Comparison of ENCODE assay signal across 1 worm cellular context in genomic region chrX:12185847-12186559, ce11.
TF ChIP-seq lines count a peak whose summit lies in the region.

No protein-coding gene starts in this region.

TF ChIP-seq in whole organism, L4 larva, 104 proteins besides CTCF, POLR2A, EP300 and RAD21 (continued from another document):
- TF ChIP-seq hlh-30 (tag; optimal IDR thresholded peaks at IDR 0.05; lab: Kevin White, UChicago; ENCODE audit: insufficient read depth), result peak; percentile 76
- TF ChIP-seq daf-12 (tag; optimal IDR thresholded peaks at IDR 0.05; lab: Kevin White, UChicago), result no peak
- peak; percentile 75 for TF ChIP-seq nhr-48 (tag; optimal IDR thresholded peaks at IDR 0.05; lab: Kevin White, UChicago)
- peak; percentile 1 for TF ChIP-seq aha-1 (tag; lab: Kevin White, UChicago)
- no peak for TF ChIP-seq ceh-32 (tag; optimal IDR thresholded peaks at IDR 0.05; lab: Kevin White, UChicago; ENCODE audit: poor library complexity)
- TF ChIP-seq tra-1 (GFP tag; IDR thresholded peaks at IDR 0.05; lab: Robert Waterston, UW), result 0 out of 2 replicates have a peak, but pooled peaks have one; percentile 5
